Worm (Caenorhabditis elegans) whole organism, late embryonic: ENCODE measurements around the gene F29A7.4.

ENCODE experiments used
- T23F11.4 ChIP-seq: fragments of 200-800 bp; sonication (Bioruptor generic); optimal IDR thresholded peaks from 2 replicates; lab custom pipeline; 2018; ENCODE audit warnings: mild to moderate bottlenecking, missing genetic modification characterization, missing compliant biosample characterization
- ceh-14 ChIP-seq: sonication (generic microtip); optimal IDR thresholded peaks from 2 replicates; lab custom pipeline; 2016; ENCODE audit warnings: missing genotype, missing genetic modification characterization, missing compliant biosample characterization
- ceh-18 ChIP-seq: sonication (generic microtip); optimal IDR thresholded peaks from 2 replicates; lab custom pipeline; 2016; ENCODE audit warnings: missing genetic modification characterization, missing compliant biosample characterization
- dmd-4 ChIP-seq: sonication (generic microtip); optimal IDR thresholded peaks from 2 replicates; lab custom pipeline; 2016; ENCODE audit warnings: borderline replicate concordance, missing genetic modification characterization, missing compliant biosample characterization
- elt-2 ChIP-seq: sonication (generic microtip); optimal IDR thresholded peaks from 2 replicates; lab custom pipeline; 2016; ENCODE audit warnings: missing genetic modification reagents, missing genetic modification characterization, missing compliant biosample characterization
- elt-4 ChIP-seq: sonication (generic microtip); optimal IDR thresholded peaks from 2 replicates; lab custom pipeline; 2016; ENCODE audit warnings: missing genetic modification characterization, missing compliant biosample characterization
- nhr-11 ChIP-seq: fragments of 150-350 bp; optimal IDR thresholded peaks from 2 replicates; lab custom pipeline; 2014; ENCODE audit warnings: missing biosample characterization, missing genetic modification characterization
- pha-4 ChIP-seq: fragments of 150-350 bp; optimal IDR thresholded peaks from 2 replicates; lab custom pipeline; 2018; ENCODE audit warnings: missing biosample characterization, missing genetic modification reagents, missing genetic modification characterization
- pqm-1 ChIP-seq: sonication (generic microtip); optimal IDR thresholded peaks from 2 replicates; lab custom pipeline; 2016; ENCODE audit warnings: missing genetic modification characterization, missing compliant biosample characterization
- sdc-2 ChIP-seq: sonication (generic microtip); optimal IDR thresholded peaks from 2 replicates; lab custom pipeline; 2016; ENCODE audit warnings: missing genotype, missing genetic modification characterization, missing compliant biosample characterization
- sox-4 ChIP-seq: sonication (generic microtip); optimal IDR thresholded peaks from 2 replicates; lab custom pipeline; 2017; ENCODE audit warnings: mild to moderate bottlenecking, missing genetic modification characterization, inconsistent platforms, missing compliant biosample characterization

DNA sequence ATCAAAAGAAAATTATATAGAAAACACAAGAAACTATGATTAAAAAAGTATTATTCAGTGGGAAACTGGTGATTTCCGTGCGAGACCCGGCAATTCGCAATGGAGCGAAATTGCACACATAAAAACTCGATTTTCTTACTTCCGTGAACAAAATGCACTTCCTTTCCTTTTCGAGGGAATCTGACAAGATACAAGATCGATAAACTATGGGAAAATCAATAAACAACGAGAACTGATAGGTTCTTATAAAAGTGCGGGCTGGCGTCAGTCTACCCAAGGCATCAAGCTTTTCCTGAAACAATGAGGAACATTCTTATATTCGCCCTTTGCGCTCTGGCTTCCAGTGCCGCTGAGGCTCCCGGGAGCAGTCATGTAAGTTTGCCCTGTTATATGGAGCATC lies 3.2 kb downstream of the F29A7.4 start, which contains the start of gene F29A7.3:
- TF ChIP-seq nhr-11 (tag; lab: Kevin White, UChicago) (no peak), pha-4 (no peak), elt-2 (tag; lab: Kevin White, UChicago) (no peak), ceh-18 (no peak), T23F11.4 (no peak), pqm-1 (tag; lab: Kevin White, UChicago) (no peak), ceh-14 (tag; lab: Kevin White, UChicago) (no peak), sox-4 (tag; lab: Kevin White, UChicago) (no peak), dmd-4 (tag; lab: Kevin White, UChicago) (no peak), sdc-2 (no peak), elt-4 (tag; lab: Kevin White, UChicago) (no peak)
